Fruit fly (Drosophila melanogaster) whole organism: ENCODE results near the gene Mabi.

ENCODE experiments used
- CG8478 ChIP-seq: fragments of >200 bp; optimal IDR thresholded peaks from 2 replicates; lab custom pipeline; 2018; ENCODE audit warnings: inconsistent platforms
- Dll ChIP-seq: fragments of >200 bp; optimal IDR thresholded peaks from 2 replicates; lab custom pipeline; 2017
- EcR ChIP-seq, 2 experiments: fragments of >200 bp; optimal IDR thresholded peaks; 2 replicates each; lab custom pipeline; 2017; ENCODE audit warnings: missing biosample characterization in 2 of 2, missing genetic modification characterization in 2 of 2, missing genetic modification reagents in 2 of 2
- pan ChIP-seq: fragments of >200 bp; optimal IDR thresholded peaks from 2 replicates; lab custom pipeline; 2017
- psq ChIP-seq: fragments of >200 bp; optimal IDR thresholded peaks from 2 replicates; lab custom pipeline; 2017
- usp ChIP-seq: fragments of >200 bp; optimal IDR thresholded peaks from 2 replicates; lab custom pipeline; 2017; ENCODE audit warnings: missing biosample characterization, missing genetic modification characterization, mixed read lengths

dm6 chr2L:13222225-13222648 lies 12.2 kb downstream of the Mabi start, which contains the start of the genes Ski6 and CG16812:
- no peak for TF ChIP-seq CG8478
- no peak for TF ChIP-seq psq
- TF ChIP-seq Dll (lab: Kevin White, UChicago), result no peak
- TF ChIP-seq usp (GFP tag; lab: Kevin White, UChicago), result no peak
- TF ChIP-seq pan, result no peak
- no peak for TF ChIP-seq EcR (GFP tag; optimal IDR thresholded peaks at IDR 0.05; lab: Kevin White, UChicago)
